Worm (Caenorhabditis elegans) whole organism, L2 larva: ENCODE measurements around the gene C36E6.2.

Experiments
- snpc-4 ChIP-seq: fragments of 150-350 bp; optimal IDR thresholded peaks from 2 replicates; lab custom pipeline; 2014; ENCODE audit warnings: missing biosample characterization, missing genetic modification characterization
- ztf-11 ChIP-seq: sonication (generic microtip); optimal IDR thresholded peaks from 2 replicates; lab custom pipeline; 2017; ENCODE audit warnings: missing biosample characterization, missing genetic modification characterization

ce11 chrX:17434234-17434633 is 17.2 kb upstream of the C36E6.2 start, which contains the start of gene fubl-3:
- TF ChIP-seq snpc-4 (peak; percentile 63), ztf-11 (tag; lab: Kevin White, UChicago) (no peak)
